Worm (Caenorhabditis elegans) whole organism, young adult: ENCODE results near the gene npax-4.
A peak's percentile ranks its signal among the peaks of the same experiment; 100 is the strongest.

ENCODE experiments used
- B0261.1 ChIP-seq: sonication (generic microtip); optimal IDR thresholded peaks from 2 replicates; lab custom pipeline; 2016; ENCODE audit warnings: mild to moderate bottlenecking, missing genetic modification characterization, moderate library complexity, missing compliant biosample characterization
- F22D6.2 ChIP-seq: sonication (generic microtip); optimal IDR thresholded peaks from 2 replicates; lab custom pipeline; 2016; ENCODE audit warnings: mild to moderate bottlenecking, missing genetic modification characterization, missing compliant biosample characterization
- F23B12.7 ChIP-seq: sonication (generic microtip); optimal IDR thresholded peaks from 2 replicates; lab custom pipeline; 2017; ENCODE audit warnings: missing genetic modification characterization, mild to moderate bottlenecking, missing compliant biosample characterization, antibody characterized with exemption, moderate library complexity; ENCODE audit not compliant: insufficient read depth
- F37B4.10 ChIP-seq: fragments of 200-800 bp; sonication (Bioruptor generic); IDR thresholded peaks from 2 replicates; pipeline ENCODE4 v1.3.6; 2022; ENCODE audit warnings: missing genetic modification characterization, missing compliant biosample characterization
- F49E8.2 ChIP-seq: sonication (generic microtip); optimal IDR thresholded peaks from 3 replicates; lab custom pipeline; 2017; ENCODE audit warnings: missing genetic modification characterization, mild to moderate bottlenecking, missing compliant biosample characterization, antibody characterized with exemption, moderate library complexity; ENCODE audit not compliant: insufficient read depth
- F52B5.7 ChIP-seq: sonication (generic microtip); optimal IDR thresholded peaks from 2 replicates; lab custom pipeline; 2016; ENCODE audit warnings: mild to moderate bottlenecking, missing genetic modification characterization, missing compliant biosample characterization
- F55B11.4 ChIP-seq: sonication (generic microtip); optimal IDR thresholded peaks from 2 replicates; lab custom pipeline; 2016; ENCODE audit warnings: missing compliant biosample characterization, missing genetic modification characterization, borderline replicate concordance; ENCODE audit not compliant: insufficient read depth
- T26A5.8 ChIP-seq: sonication (generic microtip); optimal IDR thresholded peaks from 2 replicates; lab custom pipeline; 2016; ENCODE audit warnings: missing genetic modification characterization, missing compliant biosample characterization
- Y56A3A.18 ChIP-seq: fragments of 200-800 bp; sonication (Bioruptor generic); IDR thresholded peaks from 2 replicates; pipeline ENCODE4 v1.3.6; 2022; ENCODE audit warnings: missing genetic modification reagents, missing genetic modification characterization, missing compliant biosample characterization
- Y79H2A.3 ChIP-seq: fragments of 200-800 bp; sonication (Bioruptor generic); conservative IDR thresholded peaks from 2 replicates; pipeline ENCODE4 v1.3.6; 2022; ENCODE audit warnings: missing genetic modification reagents, missing genetic modification characterization, missing compliant biosample characterization
- Y95B8A.8 ChIP-seq: fragments of 200-800 bp; sonication (Bioruptor generic); IDR thresholded peaks from 2 replicates; pipeline ENCODE4 v1.3.6; 2022; ENCODE audit warnings: missing genetic modification reagents, missing genetic modification characterization, missing compliant biosample characterization
- aptf-2 ChIP-seq: fragments of 200-800 bp; sonication (Bioruptor generic); conservative IDR thresholded peaks from 2 replicates; pipeline ENCODE4 v1.3.6; 2022; ENCODE audit warnings: missing genetic modification reagents, missing genetic modification characterization, missing compliant biosample characterization
- atf-7 ChIP-seq: sonication (generic microtip); optimal IDR thresholded peaks from 2 replicates; lab custom pipeline; 2017; ENCODE audit warnings: mild to moderate bottlenecking, missing genetic modification characterization, missing compliant biosample characterization
- athp-1 ChIP-seq: sonication (generic microtip); optimal IDR thresholded peaks from 2 replicates; lab custom pipeline; 2017; ENCODE audit warnings: mild to moderate bottlenecking, missing genetic modification characterization, missing compliant biosample characterization
- attf-3 ChIP-seq: fragments of 200-800 bp; sonication (Bioruptor generic); conservative IDR thresholded peaks from 2 replicates; pipeline ENCODE4 v1.3.6; 2022; ENCODE audit warnings: missing genetic modification reagents, missing genetic modification characterization, missing compliant biosample characterization
- attf-5 ChIP-seq: fragments of 200-800 bp; sonication (Bioruptor generic); optimal IDR thresholded peaks from 2 replicates; lab custom pipeline; 2018; ENCODE audit warnings: mild to moderate bottlenecking, missing genetic modification characterization, missing compliant biosample characterization
- chd-7 ChIP-seq: sonication (generic microtip); optimal IDR thresholded peaks from 2 replicates; lab custom pipeline; 2016; ENCODE audit warnings: mild to moderate bottlenecking, missing genetic modification characterization, moderate library complexity, missing compliant biosample characterization
- dpff-1 ChIP-seq: sonication (generic microtip); optimal IDR thresholded peaks from 2 replicates; lab custom pipeline; 2017; ENCODE audit warnings: mild to moderate bottlenecking, missing genetic modification characterization, missing compliant biosample characterization
- dpl-1 ChIP-seq: fragments of 150-350 bp; optimal IDR thresholded peaks from 2 replicates; lab custom pipeline; 2014; ENCODE audit warnings: missing biosample characterization, missing genetic modification reagents, missing genetic modification characterization
- efl-1 ChIP-seq: fragments of 150-350 bp; optimal IDR thresholded peaks from 2 replicates; lab custom pipeline; 2014; ENCODE audit warnings: missing biosample characterization, missing genetic modification reagents, missing genetic modification characterization
- egl-44 ChIP-seq: fragments of 200-800 bp; sonication (Bioruptor generic); IDR thresholded peaks from 2 replicates; pipeline ENCODE4 v1.3.6; 2022; ENCODE audit warnings: missing genetic modification reagents, missing genetic modification characterization, missing compliant biosample characterization
- egrh-3 ChIP-seq: fragments of 200-800 bp; sonication (Bioruptor generic); IDR thresholded peaks from 2 replicates; pipeline ENCODE4 v1.3.6; 2022; ENCODE audit warnings: missing genetic modification reagents, missing genetic modification characterization, missing compliant biosample characterization
- fkh-3 ChIP-seq: sonication (generic microtip); optimal IDR thresholded peaks from 2 replicates; lab custom pipeline; 2016; ENCODE audit warnings: mild to moderate bottlenecking, missing genetic modification characterization, missing compliant biosample characterization
- hlh-12 ChIP-seq: sonication (generic microtip); optimal IDR thresholded peaks from 2 replicates; lab custom pipeline; 2016; ENCODE audit warnings: missing genetic modification characterization, missing compliant biosample characterization
- hmg-20 ChIP-seq: fragments of 200-800 bp; sonication (Bioruptor generic); IDR thresholded peaks from 2 replicates; pipeline ENCODE4 v1.3.6; 2022; ENCODE audit warnings: missing genetic modification reagents, missing genetic modification characterization, missing compliant biosample characterization
- hrde-1 ChIP-seq: sonication (generic microtip); optimal IDR thresholded peaks from 2 replicates; lab custom pipeline; 2016; ENCODE audit warnings: missing genetic modification characterization, mild to moderate bottlenecking, missing compliant biosample characterization, moderate library complexity, missing genotype, missing genetic modification reagents, borderline replicate concordance
- lin-26 ChIP-seq: fragments of 200-800 bp; sonication (Bioruptor generic); IDR thresholded peaks from 2 replicates; pipeline ENCODE4 v1.3.6; 2022; ENCODE audit warnings: missing genetic modification reagents, missing genetic modification characterization, missing compliant biosample characterization
- lir-1 ChIP-seq: fragments of 200-800 bp; sonication (Bioruptor generic); conservative IDR thresholded peaks from 2 replicates; pipeline ENCODE4 v1.3.6; 2022; ENCODE audit warnings: missing genetic modification reagents, missing genetic modification characterization, missing compliant biosample characterization
- lsl-1 ChIP-seq: fragments of 200-800 bp; sonication (Bioruptor generic); optimal IDR thresholded peaks from 2 replicates; lab custom pipeline; 2018; ENCODE audit warnings: mild to moderate bottlenecking, missing genetic modification characterization, moderate library complexity, missing compliant biosample characterization
- lsy-27 ChIP-seq: sonication (generic microtip); optimal IDR thresholded peaks from 2 replicates; lab custom pipeline; 2017; ENCODE audit warnings: missing genetic modification characterization, mild to moderate bottlenecking, missing compliant biosample characterization, antibody characterized with exemption, missing genotype, borderline replicate concordance; ENCODE audit not compliant: insufficient read depth
- madf-3 ChIP-seq: fragments of 200-800 bp; sonication (Bioruptor generic); IDR thresholded peaks from 2 replicates; pipeline ENCODE4 v1.3.6; 2022; ENCODE audit warnings: missing genetic modification reagents, missing genetic modification characterization, missing compliant biosample characterization
- mes-4 ChIP-seq: sonication (generic microtip); optimal IDR thresholded peaks from 2 replicates; lab custom pipeline; 2016; ENCODE audit warnings: missing genotype, missing genetic modification characterization, missing compliant biosample characterization
- mxl-1 ChIP-seq: sonication (generic microtip); optimal IDR thresholded peaks from 2 replicates; lab custom pipeline; 2016; ENCODE audit warnings: missing genetic modification characterization, missing compliant biosample characterization
- nfya-1 ChIP-seq: sonication (generic microtip); optimal IDR thresholded peaks from 2 replicates; lab custom pipeline; 2017; ENCODE audit warnings: antibody characterized with exemption, missing compliant biosample characterization, missing genetic modification characterization, borderline replicate concordance; ENCODE audit not compliant: insufficient read depth
- nfyb-1 ChIP-seq: fragments of 200-800 bp; sonication (Bioruptor generic); IDR thresholded peaks from 2 replicates; pipeline ENCODE4 v1.3.6; 2022; ENCODE audit warnings: missing genetic modification reagents, missing genetic modification characterization, missing compliant biosample characterization
- nhr-120 ChIP-seq: fragments of 200-800 bp; sonication (Bioruptor generic); IDR thresholded peaks from 2 replicates; pipeline ENCODE4 v1.3.6; 2022; ENCODE audit warnings: missing genetic modification characterization, missing compliant biosample characterization
- nhr-27 ChIP-seq: fragments of 200-800 bp; sonication (Bioruptor generic); optimal IDR thresholded peaks from 2 replicates; lab custom pipeline; 2018; ENCODE audit warnings: mild to moderate bottlenecking, missing genetic modification characterization, moderate library complexity, missing compliant biosample characterization
- pha-4 ChIP-seq: fragments of 150-350 bp; sonication (generic microtip); optimal IDR thresholded peaks from 2 replicates; lab custom pipeline; 2014; ENCODE audit warnings: missing biosample characterization, missing genetic modification reagents, missing genetic modification characterization
- rcor-1 ChIP-seq: fragments of 200-800 bp; sonication (Bioruptor generic); IDR thresholded peaks from 2 replicates; pipeline ENCODE4 v1.3.6; 2022; ENCODE audit warnings: missing genetic modification reagents, missing genetic modification characterization, missing compliant biosample characterization
- rec-8 ChIP-seq, 2 experiments: sonication (generic microtip); optimal IDR thresholded peaks; 2 replicates each; lab custom pipeline; 2016; ENCODE audit warnings: mild to moderate bottlenecking in 2 of 2, missing genetic modification characterization in 2 of 2, missing genetic modification reagents in 2 of 2, missing genotype in 2 of 2, missing biosample characterization in 1 of 2, missing compliant biosample characterization in 1 of 2, moderate library complexity in 1 of 2
- repo-1 ChIP-seq: sonication (generic microtip); optimal IDR thresholded peaks from 2 replicates; lab custom pipeline; 2017; ENCODE audit warnings: mild to moderate bottlenecking, missing genetic modification characterization, missing compliant biosample characterization
- rpc-1 ChIP-seq, 2 experiments: fragments of 150-350 bp in 1 of 2; sonication (generic microtip) in 1 of 2; optimal IDR thresholded peaks; 2 replicates each; lab custom pipeline; 2014 to 2018; ENCODE audit warnings: missing biosample characterization in 1 of 2, missing genetic modification characterization in 1 of 2, missing genetic modification reagents in 1 of 2, missing genotype in 1 of 2
- snpc-1.1 ChIP-seq: sonication (generic microtip); optimal IDR thresholded peaks from 2 replicates; lab custom pipeline; 2017; ENCODE audit warnings: missing genetic modification characterization, mild to moderate bottlenecking, missing compliant biosample characterization, antibody characterized with exemption, moderate library complexity, missing genotype, missing genetic modification reagents; ENCODE audit not compliant: insufficient read depth
- somi-1 ChIP-seq: fragments of 200-800 bp; sonication (Bioruptor generic); optimal IDR thresholded peaks from 2 replicates; lab custom pipeline; 2018; ENCODE audit warnings: mild to moderate bottlenecking, missing genetic modification characterization, missing compliant biosample characterization
- xnd-1 ChIP-seq: sonication (generic microtip); optimal IDR thresholded peaks from 2 replicates; lab custom pipeline; 2016; ENCODE audit warnings: missing genotype, missing genetic modification reagents, missing genetic modification characterization, missing compliant biosample characterization
- ztf-22 ChIP-seq: fragments of 200-800 bp; sonication (Bioruptor generic); optimal IDR thresholded peaks from 2 replicates; lab custom pipeline; 2018; ENCODE audit warnings: mild to moderate bottlenecking, missing genetic modification characterization, moderate library complexity, missing compliant biosample characterization
- ztf-26 ChIP-seq: sonication (generic microtip); optimal IDR thresholded peaks from 2 replicates; lab custom pipeline; 2017; ENCODE audit warnings: missing genetic modification characterization, missing compliant biosample characterization
- ztf-6 ChIP-seq: fragments of 200-800 bp; sonication (Bioruptor generic); IDR thresholded peaks from 2 replicates; pipeline ENCODE4 v1.3.6; 2022; ENCODE audit warnings: missing genetic modification reagents, missing genetic modification characterization, missing compliant biosample characterization

Gene npax-4

DNA sequence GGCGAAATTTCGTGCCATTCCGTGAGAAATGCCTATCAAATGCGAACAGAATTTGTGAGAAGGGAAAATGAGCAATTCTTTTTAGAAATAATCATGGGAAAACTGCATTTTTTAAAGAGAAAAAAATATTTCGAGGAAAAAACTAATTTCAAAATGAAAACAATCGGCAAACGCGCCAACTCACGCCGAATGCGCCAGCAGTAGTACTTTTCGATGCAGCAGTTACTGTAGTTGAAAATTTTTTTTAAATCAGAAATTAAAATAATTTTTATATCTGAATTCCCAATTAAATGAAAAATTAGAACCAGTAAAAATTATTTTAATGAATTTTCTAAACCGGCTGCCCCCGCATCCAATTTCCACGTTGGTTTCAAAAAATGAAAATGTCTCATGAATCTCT is 43.7 kb upstream of the npax-4 start (continued):
- no peak for TF ChIP-seq somi-1
- TF ChIP-seq chd-7 = no peak
- no peak for TF ChIP-seq nfya-1 (tag; lab: Kevin White, UChicago)
- no peak for TF ChIP-seq T26A5.8 (tag; lab: Kevin White, UChicago)
- no peak for TF ChIP-seq hlh-12
- TF ChIP-seq F52B5.7 (tag; lab: Kevin White, UChicago) = no peak
- no peak for TF ChIP-seq madf-3 (GFP tag; lab: Robert Waterston, UW)
- no peak for TF ChIP-seq ztf-22 (GFP tag; lab: Kevin White, UChicago)
- TF ChIP-seq efl-1 (GFP tag; lab: Kevin White, UChicago) = peak; percentile 29
- TF ChIP-seq snpc-1.1 = no peak
- no peak for TF ChIP-seq lsy-27 (tag; lab: Kevin White, UChicago)
- no peak for TF ChIP-seq Y56A3A.18 (GFP tag; lab: Robert Waterston, UW)
- no peak for TF ChIP-seq nhr-120 (GFP tag; lab: Robert Waterston, UW)
- TF ChIP-seq dpff-1 = no peak
- no peak for TF ChIP-seq mxl-1 (tag; lab: Kevin White, UChicago)
- TF ChIP-seq hrde-1 (tag; lab: Kevin White, UChicago) = no peak
- TF ChIP-seq mes-4 = no peak
- TF ChIP-seq F22D6.2 (tag; lab: Kevin White, UChicago) = no peak
- TF ChIP-seq lin-26 = no peak
- TF ChIP-seq atf-7 (tag; lab: Kevin White, UChicago) = no peak
- TF ChIP-seq B0261.1 (tag; lab: Kevin White, UChicago) = no peak
- TF ChIP-seq F23B12.7 = peak; percentile 9
- TF ChIP-seq rec-8 (tag; optimal IDR thresholded peaks at IDR 0.05; lab: Kevin White, UChicago) = no peak
- TF ChIP-seq fkh-3 = no peak
- no peak for TF ChIP-seq nfyb-1
- no peak for TF ChIP-seq ztf-6 (GFP tag; lab: Robert Waterston, UW)
- peak; percentile 87 for TF ChIP-seq lsl-1 (GFP tag; lab: Kevin White, UChicago)
- TF ChIP-seq rpc-1 (optimal IDR thresholded peaks at IDR 0.05; lab: Kevin White, UChicago) = no peak
- TF ChIP-seq rpc-1 (tag; optimal IDR thresholded peaks at IDR 0.05; lab: Kevin White, UChicago) = no peak
- peak; percentile 50 for TF ChIP-seq xnd-1
- TF ChIP-seq lir-1 (GFP tag; lab: Robert Waterston, UW) = no peak
- TF ChIP-seq aptf-2 (GFP tag; lab: Robert Waterston, UW) = no peak
- no peak for TF ChIP-seq attf-5 (GFP tag; lab: Kevin White, UChicago)
- no peak for TF ChIP-seq nhr-27
- TF ChIP-seq egrh-3 (GFP tag; lab: Robert Waterston, UW) = no peak
- TF ChIP-seq pha-4 = no peak
- no peak for TF ChIP-seq Y79H2A.3 (GFP tag; lab: Robert Waterston, UW)
- peak; percentile 36 for TF ChIP-seq F49E8.2
- TF ChIP-seq attf-3 = no peak
- TF ChIP-seq hmg-20 (GFP tag; lab: Robert Waterston, UW) = no peak
- TF ChIP-seq repo-1 (tag; lab: Kevin White, UChicago) = no peak
- TF ChIP-seq F37B4.10 = no peak
- TF ChIP-seq ztf-26 = no peak
- TF ChIP-seq Y95B8A.8 (GFP tag; lab: Robert Waterston, UW) = no peak
- no peak for TF ChIP-seq athp-1
- TF ChIP-seq egl-44 = no peak
- TF ChIP-seq dpl-1 = no peak
- TF ChIP-seq F55B11.4 (tag; lab: Kevin White, UChicago) = no peak
- TF ChIP-seq rcor-1 (GFP tag; lab: Robert Waterston, UW) = no peak
